Worm (Caenorhabditis elegans): Measurements from ENCODE around the gene acn-1.

The acn-1 gene

ce11 chrX:5061763-5062162 lies 35.1 kb downstream of the acn-1 start:
- TF ChIP-seq nhr-25 (tag; optimal IDR thresholded peaks at IDR 0.05) (peak; percentile 38), pha-4 (tag; optimal IDR thresholded peaks at IDR 0.05) (no peak), mml-1 (tag; optimal IDR thresholded peaks at IDR 0.05) (no peak), skn-1 (tag; optimal IDR thresholded peaks at IDR 0.05) (no peak), elt-1 (tag; optimal IDR thresholded peaks at IDR 0.05) (peak; percentile 93), elt-3 (tag; optimal IDR thresholded peaks at IDR 0.05) (no peak), nhr-23 (tag; optimal IDR thresholded peaks at IDR 0.05) (peak; percentile 55)

ce11 chrX:5060756-5061155 lies 36.1 kb downstream of the acn-1 start, which contains the start of gene C24H10.3:
TSS of gene C24H10.3 (plus strand) at chrX:5061056.
- TF ChIP-seq mml-1 (tag; optimal IDR thresholded peaks at IDR 0.05) (no peak), elt-3 (tag; optimal IDR thresholded peaks at IDR 0.05) (peak in 1 of 3 experiments; percentile 26), nhr-237 (tag; optimal IDR thresholded peaks at IDR 0.05) (no peak), nhr-25 (tag; optimal IDR thresholded peaks at IDR 0.05) (peak; percentile 59), ztf-11 (tag; optimal IDR thresholded peaks at IDR 0.05) (no peak), nhr-23 (tag; optimal IDR thresholded peaks at IDR 0.05) (no peak), R02D3.7 (tag; optimal IDR thresholded peaks at IDR 0.05) (no peak)

DNA sequence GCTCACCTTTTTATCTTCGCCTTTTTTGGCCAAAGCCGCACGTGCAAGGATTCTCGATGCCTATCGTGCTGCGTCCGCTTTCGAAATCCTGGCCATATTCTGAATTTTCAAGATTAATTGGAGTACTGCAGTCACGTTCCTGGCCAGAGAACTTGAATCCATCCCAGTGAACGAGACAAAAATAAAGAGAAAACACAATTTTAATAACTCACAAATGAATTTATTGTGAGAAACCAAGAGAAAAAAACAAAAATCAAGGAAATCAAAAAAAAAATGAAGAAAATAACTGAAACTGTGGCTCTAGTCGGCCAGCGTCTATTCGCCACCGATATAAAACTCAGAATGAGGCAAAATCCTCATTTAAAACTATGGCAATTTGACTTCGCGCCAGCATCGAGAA lies 37.7 kb downstream of the acn-1 start, which contains the start of gene C24H10.4:
Gene C24H10.4 (minus strand): TSS at position 101 of the 400 bp plus-strand sequence.
- TF ChIP-seq R02D3.7 (tag; optimal IDR thresholded peaks at IDR 0.05), result no peak
- TF ChIP-seq nfya-1 (tag; optimal IDR thresholded peaks at IDR 0.05; ENCODE audit: insufficient read depth), result no peak
- TF ChIP-seq unc-39 (tag; optimal IDR thresholded peaks at IDR 0.05), result no peak

DNA sequence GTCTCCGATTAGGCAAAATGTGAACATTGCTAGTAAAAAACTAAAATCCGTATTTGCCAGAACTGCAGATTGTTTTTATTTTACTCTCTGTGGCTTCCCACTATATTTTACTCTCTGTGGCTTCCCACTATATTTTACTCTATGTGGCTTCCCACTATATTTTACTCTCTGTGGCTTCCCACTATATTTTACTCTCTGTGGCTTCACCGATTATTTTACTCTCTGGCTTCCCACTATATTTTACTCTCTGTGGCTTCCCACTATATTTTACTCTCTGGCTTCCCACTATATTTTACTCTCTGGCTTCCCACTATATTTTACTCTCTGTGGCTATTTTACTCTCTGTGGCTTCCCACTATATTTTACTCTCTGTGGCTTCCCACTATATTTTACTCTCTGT lies 40.7 kb downstream of the acn-1 start:
- peak; percentile 28 for TF ChIP-seq nhr-43 (tag; optimal IDR thresholded peaks at IDR 0.05; ENCODE audit: poor library complexity, severe bottlenecking)

DNA sequence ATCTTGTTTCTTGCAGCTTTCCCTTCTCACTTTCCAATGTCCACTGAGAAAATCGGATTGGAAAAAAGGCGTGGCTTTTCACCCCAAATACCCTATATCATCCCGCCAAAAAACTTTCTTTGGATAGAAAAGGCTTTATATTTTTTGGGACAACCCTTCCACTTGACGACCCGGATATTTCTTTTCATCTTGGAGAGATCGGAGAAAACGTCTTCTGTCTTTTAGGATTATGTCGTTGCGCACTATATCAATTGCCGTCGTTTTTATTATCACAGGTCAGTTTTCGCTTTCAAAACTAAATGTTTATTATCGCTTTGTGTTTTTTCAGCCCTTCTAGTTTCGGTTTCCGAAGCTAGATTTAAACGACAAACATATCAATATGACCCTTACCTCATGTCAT lies 53.0 kb downstream of the acn-1 start, which contains the start of gene Y64H9A.2:
Gene Y64H9A.2 (plus strand): TSS at position 90 of the 400 bp plus-strand sequence.
- no peak for TF ChIP-seq pha-4 (tag; optimal IDR thresholded peaks at IDR 0.05)
- TF ChIP-seq nhr-23 (tag; optimal IDR thresholded peaks at IDR 0.05), result peak; percentile 45

Data from whole organism, L3 larva.